Fruit fly (Drosophila melanogaster) whole organism, embryonic: ENCODE measurements around the gene CG31638.

Experiments used
- Ada2b ChIP-seq: fragments of 200-800 bp; sonication (Bioruptor generic); IDR thresholded peaks from 2 replicates; pipeline ENCODE4 v1.3.6; 2022; ENCODE audit warnings: missing biosample characterization, missing genetic modification characterization
- CG10366 ChIP-seq: fragments of 200-800 bp; sonication (Bioruptor generic); IDR thresholded peaks from 2 replicates; pipeline ENCODE4 v1.3.6; 2022; ENCODE audit warnings: missing biosample characterization, missing genetic modification characterization
- CG10431 ChIP-seq: fragments of 200-800 bp; sonication (Bioruptor generic); optimal IDR thresholded peaks from 3 replicates; lab custom pipeline; 2018; ENCODE audit warnings: missing biosample characterization, mild to moderate bottlenecking, missing genetic modification characterization
- CG11085 ChIP-seq: fragments of 200-800 bp; sonication (Bioruptor generic); IDR thresholded peaks from 2 replicates; pipeline ENCODE4 v1.3.6; 2022; ENCODE audit warnings: missing biosample characterization, missing genetic modification characterization
- CG12299 ChIP-seq: fragments of 200-800 bp; sonication (Bioruptor generic); optimal IDR thresholded peaks from 2 replicates; lab custom pipeline; 2018; ENCODE audit warnings: missing biosample characterization, mild to moderate bottlenecking, missing genetic modification characterization
- CG14860 ChIP-seq: fragments of 200-800 bp; sonication (Bioruptor generic); IDR thresholded peaks from 3 replicates; pipeline ENCODE4 v1.3.6; 2022; ENCODE audit warnings: missing biosample characterization, missing genetic modification characterization; ENCODE audit not compliant: partially characterized antibody
- CG15601 ChIP-seq: fragments of 200-800 bp; sonication (Bioruptor generic); optimal IDR thresholded peaks from 3 replicates; lab custom pipeline; 2019; ENCODE audit warnings: missing biosample characterization, mild to moderate bottlenecking, missing genetic modification characterization, moderate library complexity
- CG1603 ChIP-seq: fragments of 200-800 bp; sonication (Bioruptor generic); optimal IDR thresholded peaks from 2 replicates; lab custom pipeline; 2019; ENCODE audit warnings: missing biosample characterization, mild to moderate bottlenecking, missing genetic modification characterization, moderate library complexity
- CG17912 ChIP-seq: fragments of 200-800 bp; sonication (Bioruptor generic); optimal IDR thresholded peaks from 2 replicates; lab custom pipeline; 2018; ENCODE audit warnings: missing biosample characterization, mild to moderate bottlenecking, missing genetic modification characterization
- CG1792 ChIP-seq: fragments of 200-800 bp; sonication (Bioruptor generic); optimal IDR thresholded peaks from 2 replicates; lab custom pipeline; 2016; ENCODE audit warnings: missing biosample characterization, missing genetic modification characterization
- CG2116 ChIP-seq: fragments of 200-800 bp; sonication (Bioruptor generic); optimal IDR thresholded peaks from 3 replicates; lab custom pipeline; 2018; ENCODE audit warnings: missing biosample characterization, mild to moderate bottlenecking, missing genetic modification characterization
- CG2199 ChIP-seq: fragments of 200-800 bp; sonication (Bioruptor generic); IDR thresholded peaks from 3 replicates; pipeline ENCODE4 v1.3.6; 2022; ENCODE audit warnings: missing biosample characterization, missing genetic modification characterization
- CG33213 ChIP-seq: fragments of 200-800 bp; sonication (Bioruptor generic); optimal IDR thresholded peaks from 3 replicates; lab custom pipeline; 2016; ENCODE audit warnings: missing biosample characterization, missing genetic modification characterization
- CG34224 ChIP-seq: fragments of 200-800 bp; sonication (Bioruptor generic); IDR thresholded peaks from 3 replicates; pipeline ENCODE4 v1.3.6; 2022; ENCODE audit warnings: missing biosample characterization, missing genetic modification characterization; ENCODE audit not compliant: partially characterized antibody
- CG4282 ChIP-seq: fragments of 200-800 bp; sonication (Bioruptor generic); optimal IDR thresholded peaks from 2 replicates; lab custom pipeline; 2016; ENCODE audit warnings: missing biosample characterization, missing genetic modification characterization
- CG4707 ChIP-seq: fragments of 200-800 bp; sonication (Bioruptor generic); optimal IDR thresholded peaks from 2 replicates; lab custom pipeline; 2018; ENCODE audit warnings: missing biosample characterization, mild to moderate bottlenecking, missing genetic modification characterization, moderate library complexity
- CG5180 ChIP-seq: fragments of 200-800 bp; sonication (Bioruptor generic); optimal IDR thresholded peaks from 3 replicates; lab custom pipeline; 2017; ENCODE audit warnings: missing biosample characterization, missing genetic modification characterization, mild to moderate bottlenecking, moderate library complexity, missing genetic modification reagents
- CG6765 ChIP-seq: fragments of 200-800 bp; sonication (Bioruptor generic); optimal IDR thresholded peaks from 3 replicates; lab custom pipeline; 2017; ENCODE audit warnings: missing biosample characterization, mild to moderate bottlenecking, missing genetic modification characterization
- CG8478 ChIP-seq: fragments of >200 bp; optimal IDR thresholded peaks from 2 replicates; lab custom pipeline; 2018
- CG8765 ChIP-seq: fragments of 200-800 bp; sonication (Bioruptor generic); IDR thresholded peaks from 2 replicates; pipeline ENCODE4 v1.3.6; 2022; ENCODE audit warnings: missing biosample characterization, missing genetic modification characterization
- CG9727 ChIP-seq: fragments of 200-800 bp; sonication (Bioruptor generic); optimal IDR thresholded peaks from 3 replicates; lab custom pipeline; 2017; ENCODE audit warnings: missing biosample characterization, mild to moderate bottlenecking, missing genetic modification characterization
- CG9817 ChIP-seq: fragments of 200-800 bp; sonication (Bioruptor generic); optimal IDR thresholded peaks from 2 replicates; lab custom pipeline; 2018; ENCODE audit warnings: missing biosample characterization, mild to moderate bottlenecking, missing genetic modification characterization, moderate library complexity
- D19B ChIP-seq: fragments of 200-800 bp; sonication (Bioruptor generic); optimal IDR thresholded peaks from 2 replicates; lab custom pipeline; 2017; ENCODE audit warnings: missing biosample characterization, mild to moderate bottlenecking, missing genetic modification characterization
- Dfd ChIP-seq, 2 experiments: fragments of >200 bp; optimal IDR thresholded peaks; 2 replicates each; lab custom pipeline; 2017; ENCODE audit warnings: missing biosample characterization in 2 of 2, missing genetic modification characterization in 2 of 2
- Elba2 ChIP-seq: fragments of 200-800 bp; sonication (Bioruptor generic); optimal IDR thresholded peaks from 3 replicates; lab custom pipeline; 2016; ENCODE audit warnings: missing biosample characterization, missing genetic modification characterization
- Ets65A ChIP-seq: fragments of 200-800 bp; sonication (Bioruptor generic); peaks from one replicate; lab custom pipeline; 2016; ENCODE audit warnings: missing biosample characterization, missing genetic modification characterization
- Hr39 ChIP-seq: fragments of >200 bp; optimal IDR thresholded peaks from 2 replicates; lab custom pipeline; 2017
- Lpt ChIP-seq: fragments of >200 bp; optimal IDR thresholded peaks from 2 replicates; lab custom pipeline; 2018; ENCODE audit warnings: missing biosample characterization, missing genetic modification characterization
- NC2β ChIP-seq: fragments of 200-800 bp; sonication (Bioruptor generic); optimal IDR thresholded peaks from 2 replicates; lab custom pipeline; 2016; ENCODE audit warnings: missing biosample characterization, missing genetic modification characterization
- NFAT ChIP-seq: fragments of 200-800 bp; sonication (Bioruptor generic); IDR thresholded peaks from 2 replicates; pipeline ENCODE4 v1.3.6; 2022; ENCODE audit warnings: missing biosample characterization, missing genetic modification characterization
- NfI ChIP-seq: fragments of 200-800 bp; sonication (Bioruptor generic); optimal IDR thresholded peaks from 3 replicates; lab custom pipeline; 2018; ENCODE audit warnings: missing biosample characterization, mild to moderate bottlenecking, missing genetic modification characterization, moderate library complexity
- Oaz ChIP-seq: fragments of 200-800 bp; sonication (Bioruptor generic); IDR thresholded peaks from 2 replicates; pipeline ENCODE4 v1.3.6; 2022; ENCODE audit warnings: missing biosample characterization, missing genetic modification characterization
- Opbp ChIP-seq: fragments of 200-800 bp; sonication (Bioruptor generic); IDR thresholded peaks from 3 replicates; pipeline ENCODE4 v1.3.6; 2022; ENCODE audit warnings: missing biosample characterization, missing genetic modification characterization; ENCODE audit not compliant: partially characterized antibody
- Sry-δ ChIP-seq: fragments of 200-800 bp; sonication (Bioruptor generic); optimal IDR thresholded peaks from 2 replicates; lab custom pipeline; 2016; ENCODE audit warnings: missing biosample characterization, missing genetic modification characterization
- bcd ChIP-seq: fragments of 200-800 bp; sonication (Bioruptor generic); optimal IDR thresholded peaks from 2 replicates; lab custom pipeline; 2017; ENCODE audit warnings: missing biosample characterization, mild to moderate bottlenecking, missing genetic modification characterization
- bsh ChIP-seq, 2 experiments: fragments of 200-800 bp; sonication (Bioruptor generic); optimal IDR thresholded peaks; 2 replicates each; lab custom pipeline; 2017 to 2018; ENCODE audit warnings: mild to moderate bottlenecking in 2 of 2, missing biosample characterization in 2 of 2, missing genetic modification characterization in 2 of 2, moderate library complexity in 1 of 2
- ci ChIP-seq: fragments of 200-800 bp; sonication (Bioruptor generic); IDR thresholded peaks from 3 replicates; pipeline ENCODE4 v1.3.6; 2022; ENCODE audit warnings: missing biosample characterization, missing genetic modification characterization
- da ChIP-seq: fragments of 200-800 bp; sonication (Bioruptor generic); optimal IDR thresholded peaks from 2 replicates; lab custom pipeline; 2016; ENCODE audit warnings: missing biosample characterization, missing genetic modification characterization
- danr ChIP-seq: fragments of 200-800 bp; sonication (Bioruptor generic); IDR thresholded peaks from 2 replicates; pipeline ENCODE4 v1.3.6; 2022; ENCODE audit warnings: missing biosample characterization, missing genetic modification characterization
- gfzf ChIP-seq: fragments of 200-800 bp; sonication (Bioruptor generic); optimal IDR thresholded peaks from 2 replicates; lab custom pipeline; 2016; ENCODE audit warnings: missing biosample characterization, mild to moderate bottlenecking, missing genetic modification characterization, moderate library complexity
- gt ChIP-seq: fragments of 200-800 bp; sonication (Bioruptor generic); IDR thresholded peaks from 2 replicates; pipeline ENCODE4 v1.3.6; 2022; ENCODE audit warnings: missing biosample characterization, missing genetic modification characterization
- her ChIP-seq: fragments of 200-800 bp; sonication (Bioruptor generic); optimal IDR thresholded peaks from 2 replicates; lab custom pipeline; 2016; ENCODE audit warnings: missing biosample characterization, missing genetic modification characterization
- kay ChIP-seq: fragments of 200-800 bp; sonication (Bioruptor generic); optimal IDR thresholded peaks from 2 replicates; lab custom pipeline; 2016; ENCODE audit warnings: missing biosample characterization, missing genetic modification characterization
- nerfin-2 ChIP-seq: fragments of 200-800 bp; sonication (Bioruptor generic); IDR thresholded peaks from 2 replicates; pipeline ENCODE4 v1.3.6; 2022; ENCODE audit warnings: missing biosample characterization, missing genetic modification characterization; ENCODE audit not compliant: partially characterized antibody
- nmo ChIP-seq: fragments of 200-800 bp; sonication (Bioruptor generic); optimal IDR thresholded peaks from 2 replicates; lab custom pipeline; 2018; ENCODE audit warnings: missing biosample characterization, mild to moderate bottlenecking, missing genetic modification characterization, moderate library complexity
- pum ChIP-seq: fragments of 200-800 bp; sonication (Bioruptor generic); optimal IDR thresholded peaks from 2 replicates; lab custom pipeline; 2016; ENCODE audit warnings: missing biosample characterization, missing genetic modification characterization
- row ChIP-seq: fragments of 200-800 bp; sonication (Bioruptor generic); IDR thresholded peaks from 3 replicates; pipeline ENCODE4 v1.3.6; 2022; ENCODE audit warnings: missing biosample characterization, missing genetic modification characterization
- salm ChIP-seq: fragments of 200-800 bp; sonication (Bioruptor generic); optimal IDR thresholded peaks from 2 replicates; lab custom pipeline; 2018; ENCODE audit warnings: missing biosample characterization, mild to moderate bottlenecking, missing genetic modification characterization
- seq ChIP-seq: fragments of 200-800 bp; sonication (Bioruptor generic); IDR thresholded peaks from 2 replicates; pipeline ENCODE4 v1.3.6; 2022; ENCODE audit warnings: missing biosample characterization, missing genetic modification characterization
- sim ChIP-seq: fragments of 200-800 bp; sonication (Bioruptor generic); IDR thresholded peaks from 2 replicates; pipeline ENCODE4 v1.3.6; 2022; ENCODE audit warnings: missing biosample characterization, missing genetic modification characterization
- trem ChIP-seq: fragments of 200-800 bp; optimal IDR thresholded peaks from 3 replicates; lab custom pipeline; 2019; ENCODE audit warnings: missing biosample characterization, mild to moderate bottlenecking, missing genetic modification characterization, moderate library complexity
- ttk ChIP-seq: fragments of 200-800 bp; sonication (Bioruptor generic); IDR thresholded peaks from 2 replicates; pipeline ENCODE4 v2.1.2; 2022; ENCODE audit warnings: missing biosample characterization, missing genetic modification characterization

The CG31638 gene

dm6 chr2L:6467509-6467908, 23.4 kb upstream of the CG31638 start, which contains the start of gene HemK1 (continued):
- TF ChIP-seq CG2199 (GFP tag; lab: Robert Waterston, UW) (0 out of 3 replicates have a peak, but pooled peaks have one; percentile 29), CG8765 (GFP tag; lab: Robert Waterston, UW) (no peak), CG12299 (no peak), Ets65A (GFP tag; lab: Kevin White, UChicago) (peak; percentile 83), CG14860 (GFP tag; lab: Robert Waterston, UW) (no peak), nerfin-2 (peak; percentile 47; the same call in 1 of the 2 replicates), gfzf (peak; percentile 97), CG1603 (tag; lab: Kevin White, UChicago) (peak; percentile 84), danr (GFP tag; lab: Robert Waterston, UW) (no peak), CG10431 (GFP tag; lab: Kevin White, UChicago) (no peak), bsh (GFP tag; optimal IDR thresholded peaks at IDR 0.05; lab: Kevin White, UChicago) (no peak), row (GFP tag; lab: Robert Waterston, UW) (peak; percentile 40; the same call in 1 of the 3 replicates), trem (peak; percentile 59), sim (GFP tag; lab: Robert Waterston, UW) (no peak), CG10366 (GFP tag; lab: Robert Waterston, UW) (no peak), Elba2 (no peak), CG33213 (GFP tag; lab: Kevin White, UChicago) (peak; percentile 75), da (GFP tag; lab: Kevin White, UChicago) (no peak), CG15601 (tag; lab: Kevin White, UChicago) (peak; percentile 31), NC2β (GFP tag; lab: Kevin White, UChicago) (peak; percentile 45), gt (GFP tag; lab: Robert Waterston, UW) (no peak), bcd (GFP tag; lab: Kevin White, UChicago) (no peak), D19B (GFP tag; lab: Kevin White, UChicago) (no peak), Opbp (GFP tag; lab: Robert Waterston, UW) (peak; percentile 53; the same call in 1 of the 3 replicates), Oaz (GFP tag; lab: Robert Waterston, UW) (no peak), Sry-δ (GFP tag; lab: Kevin White, UChicago) (peak; percentile 55), CG5180 (GFP tag; lab: Kevin White, UChicago) (no peak), ttk (GFP tag; lab: Robert Waterston, UW) (no peak), kay (no peak), NFAT (GFP tag; lab: Robert Waterston, UW) (no peak), pum (GFP tag; lab: Kevin White, UChicago) (no peak), CG1792 (GFP tag; lab: Kevin White, UChicago) (no peak), CG11085 (GFP tag; lab: Robert Waterston, UW) (no peak), CG4282 (GFP tag; lab: Kevin White, UChicago) (no peak), nmo (GFP tag; lab: Kevin White, UChicago) (peak; percentile 43), ci (GFP tag; lab: Robert Waterston, UW) (0 out of 3 replicates have a peak, but pooled peaks have one; percentile 34), CG4707 (GFP tag; lab: Kevin White, UChicago) (peak; percentile 5), her (GFP tag; lab: Kevin White, UChicago) (peak; percentile 27), seq (no peak), salm (tag; lab: Kevin White, UChicago) (no peak), CG6765 (no peak), CG9727 (no peak), Dfd (GFP tag; optimal IDR thresholded peaks at IDR 0.05; lab: Kevin White, UChicago) (no peak), CG2116 (GFP tag; lab: Kevin White, UChicago) (peak; percentile 42), Hr39 (no peak), CG9817 (no peak), Lpt (GFP tag; lab: Kevin White, UChicago) (no peak), Ada2b (GFP tag; lab: Robert Waterston, UW) (no peak), CG8478 (lab: Kevin White, UChicago) (no peak), NfI (GFP tag; lab: Kevin White, UChicago) (peak; percentile 4), CG34224 (0 out of 3 replicates have a peak, but pooled peaks have one; percentile 38), CG17912 (GFP tag; lab: Kevin White, UChicago) (no peak)
